Fruit fly (Drosophila melanogaster): ENCODE results near the gene stai.

The stai gene

DNA sequence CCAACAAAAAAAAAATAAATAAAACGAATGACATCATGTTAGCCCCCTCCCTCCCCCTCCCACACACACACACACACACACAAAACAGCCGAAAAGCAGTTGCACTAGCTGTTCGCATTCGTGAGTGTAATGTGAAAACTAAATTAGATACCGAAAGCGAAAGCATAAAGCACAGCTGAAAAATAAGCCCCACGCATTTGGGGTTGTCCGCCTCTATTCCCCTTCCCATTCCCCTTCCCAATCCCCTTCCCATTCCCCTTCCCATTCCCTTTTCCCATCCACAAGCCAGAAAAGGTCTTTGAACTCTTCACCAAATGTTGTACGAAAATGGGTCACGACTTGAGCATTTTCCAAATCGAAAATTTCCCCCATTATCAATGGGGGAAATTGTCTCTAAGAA is 24.8 kb upstream of the stai start (continued):
- TF ChIP-seq CG2199 (GFP tag; IDR thresholded peaks at IDR 0.05) = peak; percentile 31; the same call in 1 of the 3 replicates
- TF ChIP-seq abd-A (tag; optimal IDR thresholded peaks at IDR 0.05) = peak; percentile 94
- TF ChIP-seq cg (GFP tag; optimal IDR thresholded peaks at IDR 0.05) = peak; percentile 72
- no peak for TF ChIP-seq CG9727 (GFP tag; optimal IDR thresholded peaks at IDR 0.05)
- peak; percentile 9 for TF ChIP-seq CG6813 (GFP tag; optimal IDR thresholded peaks at IDR 0.05)
- peak; percentile 43; the same call in 1 of the 3 replicates for TF ChIP-seq Opbp (GFP tag; IDR thresholded peaks at IDR 0.05; ENCODE audit: partially characterized antibody)
- no peak for TF ChIP-seq CG3281 (GFP tag; optimal IDR thresholded peaks at IDR 0.05)
- TF ChIP-seq Rfx (GFP tag; IDR thresholded peaks at IDR 0.05) = no peak
- TF ChIP-seq CG32532 (GFP tag; IDR thresholded peaks at IDR 0.05) = no peak
- TF ChIP-seq sd (tag; optimal IDR thresholded peaks at IDR 0.05) = peak; percentile 6
- no peak for TF ChIP-seq Max (GFP tag; optimal IDR thresholded peaks at IDR 0.05)
- TF ChIP-seq Scr (GFP tag; IDR thresholded peaks at IDR 0.05; ENCODE audit: partially characterized antibody) = 0 out of 2 replicates have a peak, but pooled peaks have one; percentile 28
- TF ChIP-seq CG15601 (tag; optimal IDR thresholded peaks at IDR 0.05) = no peak
- peak; percentile 34 for TF ChIP-seq nerfin-1 (tag; optimal IDR thresholded peaks at IDR 0.05)
- TF ChIP-seq Chrac-16 (GFP tag; optimal IDR thresholded peaks at IDR 0.05) = no peak
- TF ChIP-seq zen (tag; optimal IDR thresholded peaks at IDR 0.05) = no peak
- TF ChIP-seq CG6654 (GFP tag; optimal IDR thresholded peaks at IDR 0.05) = no peak
- TF ChIP-seq pros (GFP tag; optimal IDR thresholded peaks at IDR 0.05) = peak; percentile 90
- peak; percentile 80 for TF ChIP-seq CG12769 (tag; optimal IDR thresholded peaks at IDR 0.05)
- 0 out of 2 replicates have a peak, but pooled peaks have one; percentile 29 for TF ChIP-seq bbx (GFP tag; IDR thresholded peaks at IDR 0.05; ENCODE audit: partially characterized antibody)
- TF ChIP-seq chinmo (GFP tag; IDR thresholded peaks at IDR 0.05; ENCODE audit: partially characterized antibody) = no peak
- no peak for TF ChIP-seq CG4282 (GFP tag; optimal IDR thresholded peaks at IDR 0.05)
- no peak for TF ChIP-seq tgo (GFP tag; IDR thresholded peaks at IDR 0.05)
- no peak for TF ChIP-seq cas (GFP tag; IDR thresholded peaks at IDR 0.05)
- TF ChIP-seq CG13296 (GFP tag; optimal IDR thresholded peaks at IDR 0.05) = no peak
- TF ChIP-seq unc-4 (GFP tag; IDR thresholded peaks at IDR 0.05; ENCODE audit: partially characterized antibody) = no peak
- TF ChIP-seq NFAT (GFP tag; IDR thresholded peaks at IDR 0.05) = no peak
- peak in 1 of 2 experiments; percentile 19 for TF ChIP-seq Hr78 (GFP tag; optimal IDR thresholded peaks at IDR 0.05)
- TF ChIP-seq CG10543 (GFP tag; optimal IDR thresholded peaks at IDR 0.05) = peak; percentile 41
- TF ChIP-seq CG1602 (GFP tag; optimal IDR thresholded peaks at IDR 0.05) = no peak
- peak; percentile 28 for TF ChIP-seq CG18599 (GFP tag; optimal IDR thresholded peaks at IDR 0.05)
- no peak for TF ChIP-seq ap (GFP tag; IDR thresholded peaks at IDR 0.05)
- no peak for TF ChIP-seq CG17829 (tag; optimal IDR thresholded peaks at IDR 0.05)
- no peak for TF ChIP-seq lmd (GFP tag; IDR thresholded peaks at IDR 0.05)
- TF ChIP-seq gsb (GFP tag; IDR thresholded peaks at IDR 0.05) = no peak
- no peak for TF ChIP-seq inv (GFP tag; IDR thresholded peaks at IDR 0.05; ENCODE audit: partially characterized antibody)
- TF ChIP-seq trem (tag; optimal IDR thresholded peaks at IDR 0.05) = no peak
- TF ChIP-seq fd64A (GFP tag; optimal IDR thresholded peaks at IDR 0.05) = peak; percentile 2
- peak; percentile 33 for TF ChIP-seq CG6254 (GFP tag; optimal IDR thresholded peaks at IDR 0.05)
- TF ChIP-seq CG14050 (GFP tag; IDR thresholded peaks at IDR 0.05) = no peak
- no peak for TF ChIP-seq CG31441 (GFP tag; IDR thresholded peaks at IDR 0.05)
- TF ChIP-seq CG13894 (tag; optimal IDR thresholded peaks at IDR 0.05) = peak; percentile 55
- TF ChIP-seq CG8765 (GFP tag; IDR thresholded peaks at IDR 0.05) = no peak
- TF ChIP-seq chm (GFP tag; IDR thresholded peaks at IDR 0.05) = peak; percentile 57; the same call in 1 of the 2 replicates
- no peak for TF ChIP-seq br (optimal IDR thresholded peaks at IDR 0.05)
- peak; percentile 95 for TF ChIP-seq kni (GFP tag; optimal IDR thresholded peaks at IDR 0.05)
- TF ChIP-seq Aef1 (GFP tag; IDR thresholded peaks at IDR 0.05) = no peak
- 0 out of 4 replicates have a peak, but pooled peaks have one; percentile 13 for TF ChIP-seq Dll (GFP tag; IDR thresholded peaks at IDR 0.05; ENCODE audit: partially characterized antibody)
- TF ChIP-seq crol (GFP tag; IDR thresholded peaks at IDR 0.05) = peak; percentile 98
- TF ChIP-seq CG7745 (tag; optimal IDR thresholded peaks at IDR 0.05) = peak; percentile 95

All from whole organism, embryonic.